Fruit fly (Drosophila melanogaster) S2 (cell line): ENCODE results near the gene Cpr92F.

Source experiments
- CG8478 ChIP-seq: fragments of >200 bp; optimal IDR thresholded peaks from 2 replicates; lab custom pipeline; 2018
- CTCF ChIP-seq, 2 experiments: fragments of >200 bp; optimal IDR thresholded peaks; 2 replicates each; lab custom pipeline; 2018

- no peak for TF ChIP-seq CG8478
- no peak for TF ChIP-seq CTCF (optimal IDR thresholded peaks at IDR 0.05; lab: Kevin White, UChicago)
Measured at dm6 chr3R:20714360-20714759, 45.0 kb downstream of the Cpr92F start, which contains the start of gene Oamb.
